Fruit fly (Drosophila melanogaster) whole organism, adult: ENCODE measurements around the gene CG4766.

Source experiments
- CG11617 ChIP-seq: fragments of 200-800 bp; sonication (Bioruptor generic); optimal IDR thresholded peaks from 2 replicates; lab custom pipeline; 2017; ENCODE audit warnings: mild to moderate bottlenecking, missing biosample characterization, missing genetic modification reagents, missing genetic modification characterization
- CG12768 ChIP-seq: fragments of 200-800 bp; sonication (Bioruptor generic); optimal IDR thresholded peaks from 2 replicates; lab custom pipeline; 2017; ENCODE audit warnings: missing biosample characterization, missing genetic modification characterization, mild to moderate bottlenecking, moderate library complexity, missing genetic modification reagents
- CG1620 ChIP-seq: fragments of 200-800 bp; sonication (Bioruptor generic); optimal IDR thresholded peaks from 2 replicates; lab custom pipeline; 2016; ENCODE audit warnings: missing biosample characterization, missing genetic modification characterization
- Crg-1 ChIP-seq: fragments of 200-800 bp; sonication (Bioruptor generic); optimal IDR thresholded peaks from 2 replicates; lab custom pipeline; 2016; ENCODE audit warnings: missing biosample characterization, missing genetic modification characterization
- Mnt ChIP-seq: fragments of 200-800 bp; sonication (Bioruptor generic); optimal IDR thresholded peaks from 2 replicates; lab custom pipeline; 2016; ENCODE audit warnings: missing biosample characterization, mild to moderate bottlenecking, missing genetic modification characterization
- bab1 ChIP-seq: fragments of 200-800 bp; sonication (Bioruptor generic); optimal IDR thresholded peaks from 3 replicates; lab custom pipeline; 2019; ENCODE audit warnings: missing biosample characterization, mild to moderate bottlenecking, missing genetic modification characterization, moderate library complexity
- cic ChIP-seq: fragments of 200-800 bp; sonication (Bioruptor generic); optimal IDR thresholded peaks from 2 replicates; lab custom pipeline; 2017; ENCODE audit warnings: missing biosample characterization, mild to moderate bottlenecking, missing genetic modification characterization, moderate library complexity
- kay ChIP-seq: fragments of 200-800 bp; sonication (Bioruptor generic); peaks from one replicate; lab custom pipeline; 2016; ENCODE audit warnings: missing biosample characterization, missing genetic modification characterization, borderline replicate concordance
- pad ChIP-seq: fragments of 200-800 bp; sonication (Bioruptor generic); optimal IDR thresholded peaks from 3 replicates; lab custom pipeline; 2017; ENCODE audit warnings: missing biosample characterization, missing genetic modification characterization, mild to moderate bottlenecking, moderate library complexity, missing genetic modification reagents
- tj ChIP-seq: fragments of 200-800 bp; sonication (Bioruptor generic); optimal IDR thresholded peaks from 3 replicates; lab custom pipeline; 2017; ENCODE audit warnings: missing biosample characterization, mild to moderate bottlenecking, missing genetic modification characterization, moderate library complexity
- toe ChIP-seq: fragments of 200-800 bp; sonication (Bioruptor generic); optimal IDR thresholded peaks from 2 replicates; lab custom pipeline; 2016; ENCODE audit warnings: missing biosample characterization, missing genetic modification characterization

dm6 chrX:5992767-5993325, 7.8 kb downstream of the CG4766 start:
- no peak for TF ChIP-seq tj
- no peak for TF ChIP-seq toe (GFP tag; lab: Kevin White, UChicago)
- no peak for TF ChIP-seq CG11617
- no peak for TF ChIP-seq kay (GFP tag; lab: Kevin White, UChicago)
- no peak for TF ChIP-seq Mnt (GFP tag; lab: Kevin White, UChicago)
- no peak for TF ChIP-seq CG12768 (GFP tag; lab: Kevin White, UChicago)
- TF ChIP-seq CG1620 (GFP tag; lab: Kevin White, UChicago) = no peak
- TF ChIP-seq pad (GFP tag; lab: Kevin White, UChicago) = no peak
- TF ChIP-seq Crg-1 (GFP tag; lab: Kevin White, UChicago) = no peak
- TF ChIP-seq bab1 = no peak
- no peak for TF ChIP-seq cic (GFP tag; lab: Kevin White, UChicago)
